Worm (Caenorhabditis elegans): ENCODE results near the gene F16H6.4.
A peak's percentile ranks its signal among the peaks of the same experiment; 100 is the strongest.

F16H6.4 gene

ce11 chrV:18163434-18163833 lies 35.1 kb upstream of the F16H6.4 start:
- TF ChIP-seq ceh-44 (GFP tag; IDR thresholded peaks at IDR 0.05) = no peak
- no peak for TF ChIP-seq ceh-82 (tag; optimal IDR thresholded peaks at IDR 0.05)
- no peak for TF ChIP-seq Y48G9A.11 (GFP tag; IDR thresholded peaks at IDR 0.05)
- no peak for TF ChIP-seq skn-1 (tag; optimal IDR thresholded peaks at IDR 0.05)
- TF ChIP-seq hlh-30 (tag; optimal IDR thresholded peaks at IDR 0.05; ENCODE audit: insufficient read depth) = no peak
- no peak for TF ChIP-seq zag-1 (tag; optimal IDR thresholded peaks at IDR 0.05)
- TF ChIP-seq lin-15B (tag; optimal IDR thresholded peaks at IDR 0.05) = no peak
- TF ChIP-seq arid-1 (GFP tag; conservative IDR thresholded peaks at IDR 0.05) = no peak
- no peak for TF ChIP-seq gei-8 (GFP tag; optimal IDR thresholded peaks at IDR 0.05)
- TF ChIP-seq attf-4 (tag; optimal IDR thresholded peaks at IDR 0.05) = no peak

- TF ChIP-seq php-3 (GFP tag; IDR thresholded peaks at IDR 0.05) (no peak), daf-12 (tag; optimal IDR thresholded peaks at IDR 0.05) (no peak), mdt-29 (GFP tag; IDR thresholded peaks at IDR 0.05) (no peak), lsy-2 (tag; optimal IDR thresholded peaks at IDR 0.05) (no peak), mxl-3 (GFP tag; optimal IDR thresholded peaks at IDR 0.05) (no peak), attf-4 (tag; optimal IDR thresholded peaks at IDR 0.05) (no peak), ZK337.2 (GFP tag; IDR thresholded peaks at IDR 0.05) (no peak)
Observed at ce11 chrV:18164758-18165157, 33.8 kb upstream of the F16H6.4 start, which contains the start of gene C14A6.5. TSS of gene C14A6.5 (minus strand) at chrV:18164858.

ce11 chrV:18167161-18167560 lies 31.4 kb upstream of the F16H6.4 start, which contains the start of gene C14A6.6:
TSS of gene C14A6.6 (minus strand) at chrV:18167261.
- TF ChIP-seq dmd-8 (GFP tag; IDR thresholded peaks at IDR 0.05) (no peak), unc-62 (GFP tag; optimal IDR thresholded peaks at IDR 0.05 in 1 of 2) (peak in 1 of 2 experiments; percentile 89), unc-62 (tag; optimal IDR thresholded peaks at IDR 0.05) (no peak)

ce11 chrV:18168266-18168665 lies 30.3 kb upstream of the F16H6.4 start, which contains the start of gene C14A6.7:
TSS of gene C14A6.7 (minus strand) at chrV:18168366.
- TF ChIP-seq snpc-1.2 (GFP tag; IDR thresholded peaks at IDR 0.05) (no peak), ztf-11 (tag; optimal IDR thresholded peaks at IDR 0.05) (no peak), nhr-48 (tag; optimal IDR thresholded peaks at IDR 0.05) (no peak), nhr-10 (tag; optimal IDR thresholded peaks at IDR 0.05) (no peak), aly-2 (tag; optimal IDR thresholded peaks at IDR 0.05) (no peak), lin-39 (tag; optimal IDR thresholded peaks at IDR 0.05) (no peak), ztf-7 (tag; optimal IDR thresholded peaks at IDR 0.05) (no peak), ZK337.2 (GFP tag; IDR thresholded peaks at IDR 0.05) (no peak), Y5F2A.4 (GFP tag; optimal IDR thresholded peaks at IDR 0.05) (no peak)

ce11 chrV:18171568-18171967 lies 27.0 kb upstream of the F16H6.4 start, which contains the start of gene C14A6.8:
TSS of gene C14A6.8 (minus strand) at chrV:18171668.
- TF ChIP-seq Y75B8A.6 (GFP tag; IDR thresholded peaks at IDR 0.05) (no peak), fos-1 (tag; optimal IDR thresholded peaks at IDR 0.05) (no peak), dve-1 (tag; optimal IDR thresholded peaks at IDR 0.05; ENCODE audit: insufficient read depth) (no peak), egl-27 (tag; optimal IDR thresholded peaks at IDR 0.05) (no peak), ZK337.2 (GFP tag; IDR thresholded peaks at IDR 0.05) (no peak), lin-13 (GFP tag; optimal IDR thresholded peaks at IDR 0.05) (no peak), nhr-102 (tag; optimal IDR thresholded peaks at IDR 0.05) (no peak), ces-1 (GFP tag; optimal IDR thresholded peaks at IDR 0.05) (no peak), nhr-41 (GFP tag; IDR thresholded peaks at IDR 0.05) (no peak), zag-1 (tag; optimal IDR thresholded peaks at IDR 0.05) (no peak), nhr-6 (tag; optimal IDR thresholded peaks at IDR 0.05) (no peak), arid-1 (GFP tag; conservative IDR thresholded peaks at IDR 0.05) (no peak), T20F7.1 (GFP tag; optimal IDR thresholded peaks at IDR 0.05) (no peak), F44E2.7 (GFP tag; IDR thresholded peaks at IDR 0.05) (no peak), rbr-2 (tag; optimal IDR thresholded peaks at IDR 0.05) (no peak), egl-43 (GFP tag; IDR thresholded peaks at IDR 0.05) (no peak), spr-1 (tag; optimal IDR thresholded peaks at IDR 0.05) (no peak), D1046.2 (GFP tag; IDR thresholded peaks at IDR 0.05) (no peak), daf-19 (GFP tag; conservative IDR thresholded peaks at IDR 0.05) (no peak), aha-1 (tag) (no peak)
